Fruit fly (Drosophila melanogaster) Kc167 (cell line): ENCODE measurements around the gene MED7.

ENCODE experiments used
- Myc ChIP-seq: fragments of >200 bp; optimal IDR thresholded peaks from 2 replicates; lab custom pipeline; 2017; ENCODE audit warnings: missing external identifiers
- Sin3A ChIP-seq: fragments of >200 bp; optimal IDR thresholded peaks from 2 replicates; lab custom pipeline; 2018; ENCODE audit warnings: missing external identifiers
- h ChIP-seq: fragments of >200 bp; optimal IDR thresholded peaks from 3 replicates; lab custom pipeline; 2018; ENCODE audit warnings: missing external identifiers
- insv ChIP-seq: fragments of >200 bp; optimal IDR thresholded peaks from 3 replicates; lab custom pipeline; 2018; ENCODE audit warnings: missing external identifiers
- psq ChIP-seq: fragments of >200 bp; optimal IDR thresholded peaks from 2 replicates; lab custom pipeline; 2017; ENCODE audit warnings: missing external identifiers
- ttk ChIP-seq: sonication (Bioruptor generic); optimal IDR thresholded peaks from 2 replicates; lab custom pipeline; 2017; ENCODE audit warnings: missing external identifiers

The MED7 gene

DNA sequence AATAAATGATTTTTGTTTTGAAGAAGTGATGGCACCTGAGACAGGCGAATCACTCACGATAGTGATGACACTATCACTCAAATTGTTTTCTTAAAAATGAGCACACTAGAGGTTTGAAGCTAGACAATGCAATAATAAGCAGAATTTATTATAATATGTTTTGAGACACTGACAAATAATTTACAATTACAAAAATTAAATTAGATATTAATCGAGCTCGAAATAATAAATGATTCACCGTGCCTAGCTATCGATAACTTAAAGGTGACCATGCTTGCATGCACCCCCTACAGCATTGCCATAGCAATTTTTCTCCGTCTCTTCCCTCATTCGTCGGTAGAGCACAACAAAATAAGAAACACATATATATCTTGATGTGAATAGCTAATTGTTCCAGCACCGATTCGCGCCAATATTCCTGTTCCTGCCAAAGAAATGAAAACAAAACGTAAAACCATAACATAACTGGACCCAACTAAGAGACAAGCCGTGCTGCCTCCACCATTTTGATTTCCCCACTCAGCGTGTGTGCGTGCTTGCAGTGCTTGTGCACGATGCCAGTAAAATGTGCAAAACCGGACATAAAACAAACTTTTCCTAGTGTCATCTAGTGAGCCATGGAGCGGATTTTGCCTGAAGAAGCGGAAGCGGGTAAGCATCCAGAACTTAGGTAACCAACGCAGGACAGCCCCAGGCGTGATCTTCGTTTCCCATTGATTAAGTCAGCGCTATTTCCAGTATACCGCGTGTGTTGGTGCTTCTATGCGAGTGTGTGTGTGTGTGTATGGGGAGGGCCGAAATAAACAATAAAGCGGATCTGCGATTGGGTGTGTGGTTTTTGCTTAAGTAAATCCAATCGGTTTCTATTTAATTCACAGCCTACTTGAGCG lies at the start of gene MED7, which contains the start of gene Cap-H2:
Gene MED7, minus strand, starts transcription at position 67 of the 890 bp plus-strand sequence.
Gene Cap-H2, plus strand, starts transcription at position 345 of the 890 bp plus-strand sequence.
- TF ChIP-seq h (no peak), Sin3A (no peak), Myc (no peak), ttk (no peak), psq (peak; percentile 26), insv (no peak)

- TF ChIP-seq Myc (no peak), Sin3A (no peak), h (no peak), insv (no peak), psq (no peak), ttk (no peak)
Observed at dm6 chr3R:10803855-10804254, 43.0 kb upstream of the MED7 start, which contains the start of gene CG14692. TSS of gene CG14692 (minus strand) at chr3R:10803955.

DNA sequence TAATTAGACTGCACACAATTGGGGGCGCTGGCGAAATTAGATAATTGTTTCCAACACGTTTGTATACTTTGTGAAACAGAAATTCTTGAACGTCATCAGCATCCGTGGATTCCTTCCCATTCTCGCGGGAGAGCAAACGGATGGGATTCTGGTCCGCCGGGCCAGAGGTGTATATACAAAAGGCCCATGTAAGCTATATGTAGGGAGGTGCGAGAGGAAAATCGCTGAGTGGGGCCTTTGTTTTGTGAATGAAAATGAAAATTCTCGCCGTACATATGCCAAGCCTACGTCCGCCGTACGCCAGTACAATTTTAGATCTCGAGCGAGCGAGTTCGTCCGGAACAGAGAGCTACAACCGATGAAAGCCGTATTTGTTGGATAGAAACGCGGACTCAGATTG lies 31.8 kb upstream of the MED7 start, which contains the start of gene CG14687:
Gene CG14687, plus strand, starts transcription at position 301 of the 400 bp plus-strand sequence.
- TF ChIP-seq Sin3A (no peak), insv (no peak), Myc (no peak), ttk (no peak), psq (no peak)

dm6 chr3R:10788186-10788585 lies 27.4 kb upstream of the MED7 start, which contains the start of the genes Art1 and Mcm5:
TSS of gene Art1 (minus strand) at chr3R:10788226.
TSS of gene Mcm5 (plus strand) at chr3R:10788524.
- no peak for TF ChIP-seq insv
- no peak for TF ChIP-seq Myc
- TF ChIP-seq ttk = no peak
- no peak for TF ChIP-seq psq
- no peak for TF ChIP-seq h
- no peak for TF ChIP-seq Sin3A

DNA sequence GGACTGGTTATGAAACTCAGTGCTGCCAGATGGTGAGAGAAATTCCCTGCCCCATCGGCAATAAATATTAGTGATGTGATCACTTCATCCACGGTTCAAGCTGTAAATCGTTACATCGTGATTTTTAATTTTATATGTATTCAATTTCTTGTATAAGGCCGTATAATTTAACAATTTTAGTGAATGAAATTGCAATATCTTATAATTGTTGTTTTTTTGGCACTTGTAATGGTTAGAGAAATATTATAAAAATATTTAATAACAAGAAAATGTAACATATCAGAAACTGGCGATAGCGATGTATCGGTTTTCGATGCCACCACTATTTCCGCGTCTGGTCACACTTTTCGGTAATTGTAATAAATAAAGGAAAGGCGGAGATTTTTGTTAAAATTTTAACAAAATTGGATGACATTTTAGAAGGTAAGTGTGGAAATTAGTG lies 23.2 kb upstream of the MED7 start, which contains the start of the genes mRpL37 and Rbp1:
Gene mRpL37, minus strand, starts transcription at position 35 of the 442 bp plus-strand sequence.
Gene Rbp1, plus strand, starts transcription at position 326 of the 442 bp plus-strand sequence.
- TF ChIP-seq insv (no peak), psq (no peak), h (no peak), ttk (no peak), Sin3A (no peak), Myc (no peak)

dm6 chr3R:10782167-10782566 lies 21.3 kb upstream of the MED7 start, which contains the start of gene CG42633:
TSS of gene CG42633 (minus strand) at chr3R:10782267.
- TF ChIP-seq h (no peak), psq (no peak), ttk (no peak), insv (no peak), Myc (no peak), Sin3A (no peak)

DNA sequence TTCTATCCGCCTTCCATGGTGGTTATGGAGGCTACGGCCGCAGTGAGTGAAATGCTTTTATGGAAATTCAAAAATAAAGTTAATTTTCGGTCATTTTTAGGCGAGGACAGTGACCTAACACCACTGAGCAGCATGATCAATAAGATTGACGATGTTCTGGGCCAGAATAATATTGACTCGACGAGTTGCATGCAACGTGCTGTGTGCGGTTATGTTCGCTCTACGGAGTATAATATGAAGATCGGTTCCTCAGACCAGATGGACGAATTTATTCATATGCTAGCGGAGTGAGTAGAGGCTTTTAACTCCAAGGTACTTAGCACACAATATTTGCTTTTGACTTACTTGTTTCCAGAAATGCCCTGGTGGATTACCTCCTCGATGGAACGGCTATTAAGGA lies 19.3 kb upstream of the MED7 start:
- TF ChIP-seq psq (no peak), Sin3A (no peak), Myc (no peak)

DNA sequence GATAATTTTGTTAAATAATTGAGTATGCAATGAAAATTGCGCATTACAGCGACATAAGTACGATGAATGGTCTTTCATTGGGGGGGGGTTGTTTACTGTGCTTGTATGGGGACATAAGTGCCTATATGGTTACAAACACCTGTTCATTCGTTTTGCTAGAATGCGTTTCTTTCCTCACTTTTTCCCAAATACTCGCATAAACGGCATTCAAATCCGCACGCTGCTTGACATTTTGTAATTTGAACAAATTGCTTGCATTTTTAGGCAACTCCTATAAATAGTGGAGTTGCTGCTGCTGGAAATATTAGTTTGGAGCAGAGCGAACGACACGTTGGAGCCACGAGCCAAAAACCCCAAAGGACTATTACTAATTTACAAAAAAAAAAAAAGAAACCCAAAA lies 18.4 kb upstream of the MED7 start, which contains the start of gene Desi:
Gene Desi, plus strand, starts transcription at position 301 of the 400 bp plus-strand sequence.
- TF ChIP-seq Sin3A (no peak), Myc (no peak), psq (no peak), h (no peak), ttk (no peak), insv (no peak)

DNA sequence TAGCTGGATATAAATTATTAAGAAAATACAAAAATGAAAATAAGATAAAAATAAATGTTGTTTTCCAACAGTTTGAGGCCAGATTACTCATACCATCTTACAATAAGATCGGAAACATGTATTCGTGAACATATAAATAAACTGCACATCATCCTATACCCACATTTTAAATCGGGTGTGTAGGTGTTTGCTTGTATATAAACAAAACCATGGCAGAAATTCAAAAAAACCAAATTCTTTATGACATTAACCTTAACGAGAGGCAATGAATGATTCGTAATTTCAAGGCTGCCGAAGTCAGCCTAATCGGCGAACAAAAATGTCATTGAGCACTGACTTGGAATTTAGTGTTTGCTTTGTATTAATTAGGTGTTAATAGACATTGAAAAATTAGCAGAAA lies 17.3 kb upstream of the MED7 start:
- TF ChIP-seq h (no peak), Sin3A (no peak), psq (no peak), Myc (no peak), insv (no peak)

DNA sequence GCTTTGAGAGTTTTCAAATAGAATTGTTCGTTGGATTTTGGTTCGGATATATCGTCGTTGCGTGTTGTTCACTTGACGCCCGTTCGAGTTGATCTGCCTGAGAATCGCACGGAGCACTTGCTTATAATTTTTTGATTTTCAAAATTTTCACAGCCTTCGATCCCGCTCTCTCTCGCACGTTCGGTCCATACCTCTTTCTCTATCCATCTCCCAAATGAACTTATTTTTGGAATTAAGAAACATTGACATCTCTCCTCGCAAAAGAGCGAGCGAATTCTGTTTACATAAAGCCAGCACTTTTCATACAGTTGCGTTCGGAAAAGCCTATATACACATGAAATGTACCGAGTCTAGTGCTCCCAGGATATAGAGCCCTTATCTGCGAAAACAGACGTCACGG lies 16.4 kb upstream of the MED7 start, which contains the start of the genes CG45076, CG45078 and fau:
Gene CG45076, minus strand, starts transcription at position 101 of the 400 bp plus-strand sequence.
Gene CG45078, minus strand, starts transcription at position 101 of the 400 bp plus-strand sequence.
Gene fau, minus strand, starts transcription at position 101 of the 400 bp plus-strand sequence.
- TF ChIP-seq h (no peak), insv (no peak), psq (no peak), ttk (no peak), Myc (no peak), Sin3A (no peak)

DNA sequence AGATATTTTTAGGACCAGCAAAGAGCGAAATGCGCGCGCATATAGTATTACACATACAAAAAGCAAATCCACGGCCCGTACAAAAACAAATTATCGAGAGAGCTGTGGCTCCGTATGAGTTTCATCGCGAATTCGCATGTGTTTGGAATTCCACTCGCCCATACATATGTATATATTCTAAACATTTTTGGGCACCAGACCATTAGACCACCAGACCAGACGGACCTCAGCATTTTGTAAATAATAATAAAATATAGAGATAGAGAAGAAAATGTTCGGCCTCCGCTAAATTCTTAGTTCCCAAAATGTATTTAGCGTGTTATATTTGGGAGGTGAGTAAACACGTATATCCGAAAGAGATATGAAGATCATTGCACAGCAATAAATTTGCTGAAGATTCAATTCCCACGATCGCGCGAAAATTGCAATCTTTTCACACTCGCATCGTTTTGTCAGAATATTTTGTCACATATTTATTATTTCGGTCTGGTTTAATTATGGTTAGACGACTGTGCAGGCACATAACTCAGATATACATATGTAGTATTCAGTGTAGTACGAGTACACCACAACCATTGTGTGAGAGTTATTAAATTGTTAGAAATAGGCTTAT lies 15.3 kb upstream of the MED7 start:
- TF ChIP-seq h = no peak
- TF ChIP-seq ttk = no peak
- no peak for TF ChIP-seq insv
- no peak for TF ChIP-seq psq
- no peak for TF ChIP-seq Sin3A
- no peak for TF ChIP-seq Myc

dm6 chr3R:10775246-10775645 lies 14.4 kb upstream of the MED7 start:
- TF ChIP-seq insv (no peak), Myc (no peak), psq (no peak), ttk (no peak), h (no peak), Sin3A (no peak)

DNA sequence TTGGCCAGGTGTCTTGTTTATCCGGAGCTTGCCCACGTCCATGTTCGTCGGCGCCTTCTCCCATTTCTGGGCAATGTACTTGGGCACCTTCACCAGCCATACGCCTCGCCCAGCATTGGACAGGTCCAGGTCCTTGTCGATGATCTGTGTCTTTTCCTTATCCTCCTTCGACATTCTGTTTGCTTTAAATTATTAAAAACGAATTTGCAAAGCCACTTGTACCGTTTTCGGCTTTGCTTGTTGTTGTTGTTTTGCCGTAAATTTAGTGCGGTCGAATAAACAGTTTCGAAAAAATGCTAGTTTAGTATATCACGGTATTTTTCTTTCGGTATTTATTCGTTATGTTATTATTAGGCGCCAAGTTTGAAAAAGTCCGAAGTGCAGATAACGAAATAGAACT lies 6.7 kb upstream of the MED7 start, which contains the start of gene TfIIFbeta:
Gene TfIIFbeta, minus strand, starts transcription at position 279 of the 400 bp plus-strand sequence.
- TF ChIP-seq psq (no peak), Myc (no peak), Sin3A (no peak), insv (no peak), h (no peak), ttk (no peak)

dm6 chr3R:10761980-10762379 lies 1.1 kb upstream of the MED7 start:
- TF ChIP-seq ttk (no peak), h (no peak), insv (no peak), Myc (no peak)
